Fruit fly (Drosophila melanogaster): ENCODE results near the gene CG15167.

- TF ChIP-seq psq (optimal IDR thresholded peaks at IDR 0.05) (no peak), CG8478 (optimal IDR thresholded peaks at IDR 0.05) (no peak), EcR (GFP tag; optimal IDR thresholded peaks at IDR 0.05) (no peak)
These were observed 2.9 kb upstream of the CG15167 start for dm6 chr2L:18737239-18737638.

Data from whole organism.